Fruit fly (Drosophila melanogaster) whole organism, embryonic: Measurements from ENCODE around the gene Mrp5.

Experiments
- CG18262 ChIP-seq: fragments of 200-800 bp; optimal IDR thresholded peaks from 3 replicates; lab custom pipeline; 2019; ENCODE audit warnings: missing biosample characterization, mild to moderate bottlenecking, missing genetic modification characterization, moderate library complexity
- CG8478 ChIP-seq: fragments of >200 bp; optimal IDR thresholded peaks from 2 replicates; lab custom pipeline; 2018
- Dp ChIP-seq: fragments of 200-800 bp; sonication (Bioruptor generic); optimal IDR thresholded peaks from 2 replicates; lab custom pipeline; 2018; ENCODE audit warnings: missing biosample characterization, mild to moderate bottlenecking, missing genetic modification characterization, moderate library complexity
- Dref ChIP-seq: fragments of 200-800 bp; sonication (Bioruptor generic); IDR thresholded peaks from 2 replicates; pipeline ENCODE4 v1.3.6; 2022; ENCODE audit warnings: missing biosample characterization, missing genetic modification characterization
- HLHmδ ChIP-seq: fragments of 200-800 bp; sonication (Bioruptor generic); optimal IDR thresholded peaks from 2 replicates; lab custom pipeline; 2018; ENCODE audit warnings: missing biosample characterization, mild to moderate bottlenecking, missing genetic modification characterization, moderate library complexity
- ato ChIP-seq: fragments of 200-800 bp; sonication (Bioruptor generic); IDR thresholded peaks from 2 replicates; pipeline ENCODE4 v1.3.6; 2022; ENCODE audit warnings: missing biosample characterization, missing genetic modification characterization; ENCODE audit not compliant: partially characterized antibody
- crp ChIP-seq, 2 experiments: fragments of 200-800 bp; sonication (Bioruptor generic); optimal IDR thresholded peaks; 2 replicates in 1 of 2; 3 replicates in 1 of 2; lab custom pipeline; 2017; ENCODE audit warnings: missing biosample characterization in 2 of 2, missing genetic modification characterization in 2 of 2, mild to moderate bottlenecking in 1 of 2, moderate library complexity in 1 of 2
- tin ChIP-seq: fragments of 200-800 bp; sonication (Bioruptor generic); optimal IDR thresholded peaks from 3 replicates; lab custom pipeline; 2016; ENCODE audit warnings: missing biosample characterization, missing genetic modification characterization
- usp ChIP-seq: fragments of >200 bp; optimal IDR thresholded peaks from 2 replicates; lab custom pipeline; 2017; ENCODE audit warnings: missing biosample characterization, missing genetic modification characterization
- yki ChIP-seq: fragments of >200 bp; optimal IDR thresholded peaks from 3 replicates; lab custom pipeline; 2018

dm6 chr3R:19917739-19918138, 42.3 kb upstream of the Mrp5 start, which contains the start of gene CG4465:
- no peak for TF ChIP-seq CG18262
- no peak for TF ChIP-seq Dp (GFP tag; lab: Kevin White, UChicago)
- TF ChIP-seq Dref (GFP tag; lab: Robert Waterston, UW): no peak
- TF ChIP-seq ato (GFP tag; lab: Robert Waterston, UW): no peak
- no peak for TF ChIP-seq usp
- TF ChIP-seq HLHmδ: no peak
- TF ChIP-seq CG8478 (lab: Kevin White, UChicago): no peak
- TF ChIP-seq tin (GFP tag; lab: Kevin White, UChicago): no peak
- no peak for TF ChIP-seq crp (GFP tag; optimal IDR thresholded peaks at IDR 0.05; lab: Kevin White, UChicago)
- TF ChIP-seq yki (lab: Kevin White, UChicago): no peak
